Worm (Caenorhabditis elegans): ENCODE measurements around the gene gtf-2A2.

The gtf-2A2 gene

DNA sequence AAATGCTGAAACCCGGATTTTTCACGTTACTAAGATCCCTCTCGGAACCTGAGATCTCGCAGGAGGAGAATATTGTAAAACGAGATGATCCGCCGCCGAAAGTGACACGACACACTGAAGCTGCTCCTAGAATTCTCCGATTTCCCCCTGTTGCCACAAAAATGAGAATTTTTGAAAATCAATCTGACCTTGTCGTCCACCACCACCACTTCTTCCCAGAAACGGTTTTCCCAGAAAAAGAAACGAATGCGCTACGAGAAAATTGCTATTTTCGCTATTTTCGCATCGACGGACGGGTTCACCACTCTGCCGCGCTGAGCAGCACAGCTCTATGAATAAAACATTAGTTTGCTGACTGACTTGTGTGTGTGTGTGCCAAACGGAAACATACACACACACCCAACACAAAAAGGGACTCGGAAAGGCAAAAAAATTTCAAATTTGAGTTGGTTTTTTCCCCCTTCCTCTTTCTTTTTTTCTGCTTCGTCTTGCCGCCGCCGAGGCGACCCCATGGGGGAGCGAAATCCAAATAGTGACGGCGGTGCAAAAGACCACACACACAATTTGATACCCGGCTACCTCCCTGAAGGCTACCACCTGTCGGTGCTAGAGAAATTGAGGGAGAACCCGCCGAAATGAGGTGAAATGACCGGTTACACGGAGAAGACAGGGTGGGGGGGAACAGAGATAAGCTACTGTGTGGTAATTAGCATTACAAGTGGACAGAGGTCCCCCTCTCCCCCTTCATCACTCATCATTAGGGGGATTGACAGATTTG, 11.2 kb upstream of the gtf-2A2 start (continued):
- TF ChIP-seq C16A3.4 (tag; optimal IDR thresholded peaks at IDR 0.05) (no peak), nhr-76 (tag; optimal IDR thresholded peaks at IDR 0.05) (no peak), swsn-7 (tag; optimal IDR thresholded peaks at IDR 0.05) (no peak), zag-1 (tag; optimal IDR thresholded peaks at IDR 0.05) (no peak), ceh-8 (GFP tag; optimal IDR thresholded peaks at IDR 0.05) (no peak), ceh-63 (GFP tag; optimal IDR thresholded peaks at IDR 0.05) (no peak), egl-27 (tag; optimal IDR thresholded peaks at IDR 0.05) (no peak), nhr-84 (tag; optimal IDR thresholded peaks at IDR 0.05) (no peak), aha-1 (tag; optimal IDR thresholded peaks at IDR 0.05) (no peak), tbx-2 (tag; optimal IDR thresholded peaks at IDR 0.05) (peak; percentile 33), unc-86 (tag; optimal IDR thresholded peaks at IDR 0.05) (peak; percentile 85)

DNA sequence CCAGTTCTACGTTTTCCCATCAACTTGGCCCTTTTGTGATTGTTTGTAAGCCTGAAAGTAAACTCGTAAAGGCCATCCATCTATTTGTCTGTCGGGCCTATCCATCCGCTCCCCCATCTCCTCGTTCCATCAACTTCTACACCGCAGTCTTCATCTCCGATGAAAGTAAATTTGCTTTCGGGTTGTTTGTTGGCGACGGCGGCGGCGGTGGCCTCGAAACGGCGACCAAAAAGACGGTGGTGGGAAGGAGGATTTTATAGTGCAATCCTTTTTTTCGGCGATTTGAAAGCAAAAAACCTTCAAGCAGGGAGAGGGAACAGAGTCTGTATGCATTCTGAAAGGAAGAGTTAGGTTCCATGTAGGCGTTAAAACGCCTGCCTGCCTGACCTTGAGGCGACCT, 10.4 kb upstream of the gtf-2A2 start:
- no peak for TF ChIP-seq nhr-71 (tag; optimal IDR thresholded peaks at IDR 0.05)
- no peak for TF ChIP-seq F16B12.6 (tag; optimal IDR thresholded peaks at IDR 0.05)
- TF ChIP-seq fkh-10 (GFP tag; optimal IDR thresholded peaks at IDR 0.05): no peak
- no peak for TF ChIP-seq snpc-4 (tag; optimal IDR thresholded peaks at IDR 0.05)
- no peak for TF ChIP-seq pqm-1 (tag; optimal IDR thresholded peaks at IDR 0.05)
- TF ChIP-seq blmp-1 (tag; optimal IDR thresholded peaks at IDR 0.05): peak; percentile 86
- TF ChIP-seq mdl-1 (tag; optimal IDR thresholded peaks at IDR 0.05): no peak
- no peak for TF ChIP-seq nhr-237 (tag; optimal IDR thresholded peaks at IDR 0.05)
- no peak for TF ChIP-seq isw-1 (GFP tag; IDR thresholded peaks at IDR 0.05)
- no peak for TF ChIP-seq efl-1 (optimal IDR thresholded peaks at IDR 0.05)
- peak in 1 of 2 experiments; percentile 93 for TF ChIP-seq efl-1 (GFP tag; optimal IDR thresholded peaks at IDR 0.05 in 1 of 2)
- no peak for TF ChIP-seq mep-1 (tag; optimal IDR thresholded peaks at IDR 0.05)

DNA sequence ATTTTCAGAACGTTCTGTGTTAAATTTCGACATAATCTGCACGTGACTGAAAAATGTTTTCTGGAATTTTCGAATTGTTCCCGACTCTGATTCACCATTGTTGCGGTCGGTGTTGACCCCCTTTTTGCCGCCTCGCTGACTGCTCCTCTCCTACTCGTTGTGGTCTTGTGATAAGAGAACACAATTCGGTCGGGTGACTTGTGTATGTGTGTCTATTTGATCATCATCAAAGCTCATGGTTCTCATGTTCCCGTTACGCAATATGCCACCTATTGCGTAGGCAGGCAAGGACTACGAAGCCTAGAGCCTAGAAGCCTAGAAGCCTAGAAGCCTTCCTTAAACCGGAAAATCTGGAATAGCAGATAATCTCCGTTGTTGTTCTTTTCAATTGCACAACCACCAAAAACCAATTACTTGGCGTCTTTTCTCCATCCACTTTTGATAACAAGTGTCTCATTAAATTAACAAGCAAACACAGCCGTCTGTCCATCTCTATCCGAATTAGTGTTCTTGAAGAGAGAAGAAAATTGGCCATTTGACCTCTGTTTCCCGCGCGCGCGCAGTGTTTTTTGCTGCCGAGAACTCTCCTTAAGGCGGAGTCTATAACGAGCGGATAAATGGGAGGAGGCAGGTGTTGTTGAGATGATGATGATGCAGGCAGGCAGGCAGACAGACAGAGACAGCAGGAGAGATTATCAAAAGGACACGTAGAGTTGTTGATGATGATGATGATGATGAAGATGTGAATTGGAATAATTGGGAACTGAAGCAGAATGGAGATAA, 9.7 kb upstream of the gtf-2A2 start:
- TF ChIP-seq egl-27 (tag; optimal IDR thresholded peaks at IDR 0.05): no peak
- no peak for TF ChIP-seq isw-1 (GFP tag; IDR thresholded peaks at IDR 0.05)
- TF ChIP-seq C34B4.2 (tag; optimal IDR thresholded peaks at IDR 0.05): no peak
- no peak for TF ChIP-seq mef-2 (tag; optimal IDR thresholded peaks at IDR 0.05)
- TF ChIP-seq elt-2 (tag; optimal IDR thresholded peaks at IDR 0.05): peak; percentile 75
- no peak for TF ChIP-seq nhr-237 (tag; optimal IDR thresholded peaks at IDR 0.05)
- no peak for TF ChIP-seq nhr-12 (tag; optimal IDR thresholded peaks at IDR 0.05)
- no peak for TF ChIP-seq zip-4 (GFP tag; optimal IDR thresholded peaks at IDR 0.05)
- no peak for TF ChIP-seq pag-3 (tag; optimal IDR thresholded peaks at IDR 0.05; ENCODE audit: borderline replicate concordance, insufficient read depth)
- TF ChIP-seq lin-14 (GFP tag; optimal IDR thresholded peaks at IDR 0.05): peak; percentile 58
- TF ChIP-seq blmp-1 (tag; optimal IDR thresholded peaks at IDR 0.05): peak; percentile 82
- no peak for TF ChIP-seq C04F5.9 (tag; optimal IDR thresholded peaks at IDR 0.05)
- peak; percentile 30 for TF ChIP-seq xbp-1 (tag; optimal IDR thresholded peaks at IDR 0.05)
- no peak for TF ChIP-seq ces-1 (GFP tag; optimal IDR thresholded peaks at IDR 0.05)
- TF ChIP-seq nhr-20 (tag; optimal IDR thresholded peaks at IDR 0.05): peak; percentile 45
- no peak for TF ChIP-seq Y116A8C.19 (tag; optimal IDR thresholded peaks at IDR 0.05; ENCODE audit: borderline replicate concordance)
- TF ChIP-seq fkh-4 (tag; optimal IDR thresholded peaks at IDR 0.05; ENCODE audit: borderline replicate concordance): no peak
- peak in 1 of 3 experiments; percentile 36 for TF ChIP-seq ceh-82 (tag; optimal IDR thresholded peaks at IDR 0.05)
- TF ChIP-seq nhr-11 (tag; optimal IDR thresholded peaks at IDR 0.05): no peak
- peak; percentile 90 for TF ChIP-seq nhr-85 (tag)
- peak; percentile 53 for TF ChIP-seq snu-23 (GFP tag; optimal IDR thresholded peaks at IDR 0.05)
- no peak for TF ChIP-seq unc-62 (GFP tag; optimal IDR thresholded peaks at IDR 0.05)
- no peak for TF ChIP-seq F16B12.6 (tag; optimal IDR thresholded peaks at IDR 0.05)
- no peak for TF ChIP-seq nhr-28 (tag; optimal IDR thresholded peaks at IDR 0.05)
- TF ChIP-seq lin-13 (GFP tag; optimal IDR thresholded peaks at IDR 0.05): peak; percentile 55
- peak; percentile 48 for TF ChIP-seq nhr-77 (tag; optimal IDR thresholded peaks at IDR 0.05)
- no peak for TF ChIP-seq ceh-63 (GFP tag; optimal IDR thresholded peaks at IDR 0.05)
- TF ChIP-seq nhr-71 (tag; optimal IDR thresholded peaks at IDR 0.05): peak; percentile 76
- peak; percentile 35 for TF ChIP-seq nhr-47 (tag; optimal IDR thresholded peaks at IDR 0.05)
- TF ChIP-seq ama-1 (optimal IDR thresholded peaks at IDR 0.05): peak; percentile 36
- TF ChIP-seq fkh-8 (tag; optimal IDR thresholded peaks at IDR 0.05): peak; percentile 70
- TF ChIP-seq fos-1 (tag; optimal IDR thresholded peaks at IDR 0.05): peak; percentile 55

All from whole organism, L1 larva.